Fruit fly (Drosophila melanogaster) whole organism, pupa: Measurements from ENCODE around the gene Or83c.

Source experiments
- CG10348 ChIP-seq: fragments of 200-800 bp; sonication (Bioruptor generic); IDR thresholded peaks from 2 replicates; pipeline ENCODE4 v1.3.6; 2022; ENCODE audit warnings: missing biosample characterization, missing genetic modification characterization
- CG12605 ChIP-seq: fragments of 200-800 bp; sonication (Bioruptor generic); IDR thresholded peaks from 2 replicates; pipeline ENCODE4 v1.3.6; 2022; ENCODE audit warnings: missing biosample characterization, missing genetic modification characterization
- CG13204 ChIP-seq: fragments of 200-800 bp; sonication (Bioruptor generic); optimal IDR thresholded peaks from 2 replicates; lab custom pipeline; 2018; ENCODE audit warnings: missing biosample characterization, mild to moderate bottlenecking, missing genetic modification characterization, moderate library complexity
- CG14655 ChIP-seq: fragments of 200-800 bp; sonication (Bioruptor generic); optimal IDR thresholded peaks from 3 replicates; lab custom pipeline; 2017; ENCODE audit warnings: mild to moderate bottlenecking, missing biosample characterization, missing genetic modification reagents, missing genetic modification characterization
- CG15710 ChIP-seq: fragments of 200-800 bp; sonication (Bioruptor generic); optimal IDR thresholded peaks from 2 replicates; lab custom pipeline; 2018; ENCODE audit warnings: missing biosample characterization, mild to moderate bottlenecking, missing genetic modification characterization, moderate library complexity
- CG17806 ChIP-seq: fragments of 200-800 bp; sonication (Bioruptor generic); optimal IDR thresholded peaks from 2 replicates; lab custom pipeline; 2018; ENCODE audit warnings: missing biosample characterization, mild to moderate bottlenecking, missing genetic modification characterization, moderate library complexity
- CG32121 ChIP-seq: fragments of 200-800 bp; sonication (Bioruptor generic); IDR thresholded peaks from 2 replicates; pipeline ENCODE4 v1.3.6; 2022; ENCODE audit warnings: missing biosample characterization, missing genetic modification characterization
- CG34367 ChIP-seq: fragments of 200-800 bp; sonication (Bioruptor generic); optimal IDR thresholded peaks from 2 replicates; lab custom pipeline; 2018; ENCODE audit warnings: missing biosample characterization, mild to moderate bottlenecking, missing genetic modification characterization
- CG4496 ChIP-seq: fragments of 200-800 bp; sonication (Bioruptor generic); IDR thresholded peaks from 3 replicates; pipeline ENCODE4 v1.3.6; 2022; ENCODE audit warnings: missing biosample characterization, missing genetic modification characterization
- CG8159 ChIP-seq: fragments of 200-800 bp; sonication (Bioruptor generic); optimal IDR thresholded peaks from 3 replicates; lab custom pipeline; 2018; ENCODE audit warnings: missing biosample characterization, mild to moderate bottlenecking, missing genetic modification characterization, moderate library complexity
- CG8301 ChIP-seq: fragments of 200-800 bp; sonication (Bioruptor generic); optimal IDR thresholded peaks from 2 replicates; lab custom pipeline; 2018; ENCODE audit warnings: missing biosample characterization, mild to moderate bottlenecking, missing genetic modification characterization
- CG9948 ChIP-seq: fragments of 200-800 bp; sonication (Bioruptor generic); optimal IDR thresholded peaks from 2 replicates; lab custom pipeline; 2018; ENCODE audit warnings: missing biosample characterization, mild to moderate bottlenecking, missing genetic modification characterization, moderate library complexity
- D1 ChIP-seq: fragments of 200-800 bp; sonication (Bioruptor generic); optimal IDR thresholded peaks from 2 replicates; lab custom pipeline; 2018; ENCODE audit warnings: missing biosample characterization, mild to moderate bottlenecking, missing genetic modification characterization, moderate library complexity
- EcR ChIP-seq: fragments of 200-800 bp; sonication (Bioruptor generic); optimal IDR thresholded peaks from 3 replicates; lab custom pipeline; 2019; ENCODE audit warnings: missing biosample characterization, missing genetic modification characterization, mild to moderate bottlenecking, moderate library complexity, missing genetic modification reagents
- Ets98B ChIP-seq: fragments of 200-800 bp; sonication (Bioruptor generic); IDR thresholded peaks from 2 replicates; pipeline ENCODE4 v1.3.6; 2022; ENCODE audit warnings: missing biosample characterization, missing genetic modification characterization
- Pif1A ChIP-seq: fragments of 200-800 bp; sonication (Bioruptor generic); optimal IDR thresholded peaks from 3 replicates; lab custom pipeline; 2016; ENCODE audit warnings: missing biosample characterization, missing genetic modification characterization
- Pif1B ChIP-seq: fragments of 200-800 bp; sonication (Bioruptor generic); optimal IDR thresholded peaks from 3 replicates; lab custom pipeline; 2016; ENCODE audit warnings: missing biosample characterization, missing genetic modification characterization
- Snoo ChIP-seq: fragments of 200-800 bp; sonication (Bioruptor generic); optimal IDR thresholded peaks from 3 replicates; lab custom pipeline; 2017; ENCODE audit warnings: missing biosample characterization, mild to moderate bottlenecking, missing genetic modification characterization, inconsistent platforms
- fd96Ca ChIP-seq: fragments of 200-800 bp; sonication (Bioruptor generic); IDR thresholded peaks from 3 replicates; pipeline ENCODE4 v1.3.6; 2022; ENCODE audit warnings: missing biosample characterization, missing genetic modification characterization
- gl ChIP-seq: fragments of 200-800 bp; sonication (Bioruptor generic); optimal IDR thresholded peaks from 2 replicates; lab custom pipeline; 2018; ENCODE audit warnings: missing biosample characterization, mild to moderate bottlenecking, missing genetic modification characterization
- rn ChIP-seq: fragments of 200-800 bp; sonication (Bioruptor generic); IDR thresholded peaks from 2 replicates; pipeline ENCODE4 v1.3.6; 2022; ENCODE audit warnings: missing biosample characterization, missing genetic modification characterization

The Or83c gene

DNA sequence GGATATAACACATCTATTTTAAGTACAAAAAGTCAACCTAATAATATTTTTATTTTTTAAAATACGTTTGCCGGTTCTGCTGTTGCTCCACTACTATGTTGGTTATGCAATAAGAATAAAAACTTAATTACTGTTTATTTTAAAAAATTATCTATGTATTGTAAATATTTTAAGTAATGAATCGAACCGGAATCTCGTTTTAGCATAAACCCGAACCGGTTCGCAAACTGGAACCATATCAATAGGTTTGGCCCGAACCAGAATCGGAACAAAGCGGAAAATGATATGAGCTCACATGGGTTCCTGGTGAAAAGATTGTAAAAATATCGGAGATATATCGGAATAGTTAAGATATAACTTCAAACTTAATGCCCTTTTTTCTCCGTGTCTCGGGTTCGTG is 28.6 kb upstream of the Or83c start:
- no peak for TF ChIP-seq CG34367
- peak; percentile 68 for TF ChIP-seq CG8159 (tag; lab: Kevin White, UChicago)
- TF ChIP-seq Snoo (tag; lab: Kevin White, UChicago), result peak; percentile 9
- no peak for TF ChIP-seq rn (GFP tag; lab: Robert Waterston, UW)
- peak; percentile 20; the same call in 1 of the 3 replicates for TF ChIP-seq CG4496
- TF ChIP-seq gl, result no peak
- no peak for TF ChIP-seq Ets98B (GFP tag; lab: Robert Waterston, UW)
- peak; percentile 61 for TF ChIP-seq CG14655 (GFP tag; lab: Kevin White, UChicago)
- peak; percentile 22 for TF ChIP-seq Pif1B
- TF ChIP-seq CG15710 (tag; lab: Kevin White, UChicago), result peak; percentile 57
- no peak for TF ChIP-seq CG12605 (GFP tag; lab: Robert Waterston, UW)
- peak; percentile 50 for TF ChIP-seq CG9948 (tag; lab: Kevin White, UChicago)
- peak; percentile 29 for TF ChIP-seq CG8301 (tag; lab: Kevin White, UChicago)
- TF ChIP-seq D1, result no peak
- no peak for TF ChIP-seq EcR (GFP tag; lab: Kevin White, UChicago)
- no peak for TF ChIP-seq CG10348
- TF ChIP-seq CG32121 (GFP tag; lab: Robert Waterston, UW), result no peak
- peak; percentile 31 for TF ChIP-seq CG17806 (tag; lab: Kevin White, UChicago)

- TF ChIP-seq CG17806 (tag; lab: Kevin White, UChicago), result no peak
- TF ChIP-seq CG15710 (tag; lab: Kevin White, UChicago), result no peak
- TF ChIP-seq Ets98B (GFP tag; lab: Robert Waterston, UW), result no peak
- no peak for TF ChIP-seq CG32121 (GFP tag; lab: Robert Waterston, UW)
- TF ChIP-seq CG13204 (GFP tag; lab: Kevin White, UChicago), result no peak
- TF ChIP-seq CG9948 (tag; lab: Kevin White, UChicago), result no peak
- no peak for TF ChIP-seq CG4496
- TF ChIP-seq CG8159 (tag; lab: Kevin White, UChicago), result no peak
- no peak for TF ChIP-seq CG34367
- TF ChIP-seq rn (GFP tag; lab: Robert Waterston, UW), result no peak
- TF ChIP-seq Snoo (tag; lab: Kevin White, UChicago), result no peak
- TF ChIP-seq CG8301 (tag; lab: Kevin White, UChicago), result no peak
- TF ChIP-seq gl, result no peak
- TF ChIP-seq, all 21 proteins: peak for 0
Measured at dm6 chr3R:6105160-6105559, 27.1 kb upstream of the Or83c start.

DNA sequence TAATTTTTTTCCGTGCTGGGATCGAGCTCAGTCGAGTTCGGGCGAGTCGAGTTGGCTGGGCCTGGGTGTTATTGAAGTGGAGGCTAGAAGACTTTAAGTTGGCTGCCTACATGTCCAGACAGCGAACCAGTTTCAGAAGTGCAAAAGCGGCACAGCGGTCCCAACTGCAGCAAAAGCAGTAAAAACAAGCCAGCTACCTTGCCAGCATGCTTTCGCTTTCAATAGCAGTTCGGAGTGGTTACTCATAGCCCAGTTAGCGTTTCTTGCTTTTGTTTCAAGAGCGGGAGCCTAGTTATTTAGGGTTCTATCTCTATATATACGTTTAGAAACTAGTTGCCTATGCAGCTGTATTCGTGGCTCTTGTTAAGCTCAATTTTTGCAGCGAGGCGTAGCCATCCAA is 24.6 kb upstream of the Or83c start:
- peak; percentile 20; the same call in 1 of the 3 replicates for TF ChIP-seq CG4496
- TF ChIP-seq Pif1B, result no peak
- TF ChIP-seq fd96Ca (GFP tag; lab: Robert Waterston, UW), result no peak

- TF ChIP-seq EcR (GFP tag; lab: Kevin White, UChicago), result no peak
- TF ChIP-seq Pif1A (GFP tag; lab: Kevin White, UChicago), result peak; percentile 48
- TF ChIP-seq CG8159 (tag; lab: Kevin White, UChicago), result peak; percentile 79
- no peak for TF ChIP-seq rn (GFP tag; lab: Robert Waterston, UW)
- no peak for TF ChIP-seq CG10348
- no peak for TF ChIP-seq CG4496
- peak; percentile 66 for TF ChIP-seq CG14655 (GFP tag; lab: Kevin White, UChicago)
- no peak for TF ChIP-seq CG32121 (GFP tag; lab: Robert Waterston, UW)
- TF ChIP-seq gl, result no peak
- TF ChIP-seq Ets98B (GFP tag; lab: Robert Waterston, UW), result no peak; the same call in 1 of the 2 replicates
- no peak for TF ChIP-seq CG13204 (GFP tag; lab: Kevin White, UChicago)
- no peak for TF ChIP-seq Pif1B
- TF ChIP-seq Snoo (tag; lab: Kevin White, UChicago), result no peak
- TF ChIP-seq CG17806 (tag; lab: Kevin White, UChicago), result peak; percentile 50
- TF ChIP-seq CG34367, result peak; percentile 53
- no peak for TF ChIP-seq D1
- TF ChIP-seq fd96Ca (GFP tag; lab: Robert Waterston, UW), result no peak
- TF ChIP-seq CG12605 (GFP tag; lab: Robert Waterston, UW), result no peak
- TF ChIP-seq CG15710 (tag; lab: Kevin White, UChicago), result peak; percentile 69
- TF ChIP-seq CG9948 (tag; lab: Kevin White, UChicago), result peak; percentile 61
- peak; percentile 47 for TF ChIP-seq CG8301 (tag; lab: Kevin White, UChicago)
- TF ChIP-seq, all 21 proteins: peak for 8
Measured at dm6 chr3R:6102318-6102717, 24.2 kb upstream of the Or83c start.

dm6 chr3R:6100764-6101163 is 22.7 kb upstream of the Or83c start, which contains the start of gene Gasp:
Gasp (minus strand) TSS chr3R:6100887.
- 0 out of 2 replicates have a peak, but pooled peaks have one; percentile 15 for TF ChIP-seq CG32121 (GFP tag; lab: Robert Waterston, UW)
- TF ChIP-seq EcR (GFP tag; lab: Kevin White, UChicago), result peak; percentile 29
- no peak for TF ChIP-seq Snoo (tag; lab: Kevin White, UChicago)
- peak; percentile 25 for TF ChIP-seq CG13204 (GFP tag; lab: Kevin White, UChicago)
- TF ChIP-seq CG12605 (GFP tag; lab: Robert Waterston, UW), result 0 out of 2 replicates have a peak, but pooled peaks have one; percentile 7

dm6 chr3R:6098320-6098719 is 20.2 kb upstream of the Or83c start:
- TF ChIP-seq CG12605 (GFP tag; lab: Robert Waterston, UW) (no peak), CG34367 (no peak), fd96Ca (GFP tag; lab: Robert Waterston, UW) (no peak), CG14655 (GFP tag; lab: Kevin White, UChicago) (no peak), CG32121 (GFP tag; lab: Robert Waterston, UW) (no peak), CG9948 (tag; lab: Kevin White, UChicago) (no peak), CG4496 (no peak), EcR (GFP tag; lab: Kevin White, UChicago) (no peak), Pif1B (no peak), CG8159 (tag; lab: Kevin White, UChicago) (no peak), Pif1A (GFP tag; lab: Kevin White, UChicago) (no peak), CG10348 (no peak)
